Worm (Caenorhabditis elegans) whole organism, L4 larva: ENCODE data around the gene kvs-2.

Source experiments
- F37D6.2 ChIP-seq: sonication (generic microtip); optimal IDR thresholded peaks from 2 replicates; lab custom pipeline; 2016; ENCODE audit warnings: mild to moderate bottlenecking, missing genetic modification characterization, missing compliant biosample characterization
- F44E2.7 ChIP-seq: fragments of 200-800 bp; sonication (Bioruptor generic); IDR thresholded peaks from 2 replicates; pipeline ENCODE4 v2.1.2; 2022; ENCODE audit warnings: missing genetic modification characterization, missing compliant biosample characterization
- F49E8.2 ChIP-seq: sonication (generic microtip); optimal IDR thresholded peaks from 2 replicates; lab custom pipeline; 2016; ENCODE audit warnings: missing compliant biosample characterization, mild to moderate bottlenecking, missing genetic modification characterization, borderline replicate concordance
- R02D3.7 ChIP-seq: fragments of 150-350 bp; sonication (generic microtip); optimal IDR thresholded peaks from 3 replicates; lab custom pipeline; 2014; ENCODE audit warnings: missing biosample characterization, missing genetic modification characterization
- T20F7.1 ChIP-seq: fragments of 200-800 bp; sonication (Bioruptor generic); optimal IDR thresholded peaks from 2 replicates; lab custom pipeline; 2018; ENCODE audit warnings: mild to moderate bottlenecking, missing genetic modification characterization, missing compliant biosample characterization
- Y105C5A.15 ChIP-seq: fragments of 200-800 bp; sonication (Bioruptor generic); IDR thresholded peaks from 2 replicates; pipeline ENCODE4 v1.3.6; 2022; ENCODE audit warnings: missing genetic modification characterization, missing compliant biosample characterization
- Y75B8A.6 ChIP-seq: fragments of 200-800 bp; sonication (Bioruptor generic); IDR thresholded peaks from 2 replicates; pipeline ENCODE4 v1.3.6; 2022; ENCODE audit warnings: missing genetic modification reagents, missing genetic modification characterization, missing compliant biosample characterization
- ZK337.2 ChIP-seq: fragments of 200-800 bp; sonication (Bioruptor generic); IDR thresholded peaks from 2 replicates; pipeline ENCODE4 v1.3.6; 2022; ENCODE audit warnings: missing genetic modification reagents, missing genetic modification characterization, missing compliant biosample characterization
- aly-2 ChIP-seq: sonication (generic microtip); optimal IDR thresholded peaks from 2 replicates; lab custom pipeline; 2018; ENCODE audit warnings: missing biosample characterization, missing genetic modification characterization
- arid-1 ChIP-seq: fragments of 200-800 bp; sonication (Bioruptor generic); conservative IDR thresholded peaks from 2 replicates; pipeline ENCODE4 v1.3.6; 2022; ENCODE audit warnings: missing genetic modification reagents, missing genetic modification characterization, missing compliant biosample characterization
- ceh-28 ChIP-seq: fragments of 150-350 bp; optimal IDR thresholded peaks from 2 replicates; lab custom pipeline; 2014; ENCODE audit warnings: missing biosample characterization, missing genetic modification reagents, missing genetic modification characterization
- ceh-44 ChIP-seq: fragments of 200-800 bp; sonication (Bioruptor generic); IDR thresholded peaks from 2 replicates; pipeline ENCODE4 v1.3.6; 2022; ENCODE audit warnings: missing genetic modification reagents, missing genetic modification characterization, missing compliant biosample characterization
- ces-1 ChIP-seq: fragments of 150-350 bp; sonication (generic microtip); optimal IDR thresholded peaks from 4 replicates; lab custom pipeline; 2014; ENCODE audit warnings: missing biosample characterization, missing genetic modification reagents, missing genetic modification characterization
- daf-12 ChIP-seq: fragments of 150-350 bp; optimal IDR thresholded peaks from 2 replicates; lab custom pipeline; 2014; ENCODE audit warnings: missing biosample characterization, missing genetic modification reagents, missing genetic modification characterization
- daf-16 ChIP-seq, 3 experiments: sonication (generic microtip); optimal IDR thresholded peaks; 2 replicates each; lab custom pipeline; 2016 to 2017; ENCODE audit warnings: missing genetic modification characterization in 3 of 3, missing genetic modification reagents in 3 of 3, mild to moderate bottlenecking in 2 of 3, missing compliant biosample characterization in 2 of 3, missing biosample characterization in 1 of 3, moderate library complexity in 1 of 3
- dmd-9 ChIP-seq: fragments of 200-800 bp; sonication (Bioruptor generic); IDR thresholded peaks from 2 replicates; pipeline ENCODE4 v1.3.6; 2022; ENCODE audit warnings: missing genetic modification reagents, missing genetic modification characterization, missing compliant biosample characterization
- dpl-1 ChIP-seq: fragments of 150-350 bp; optimal IDR thresholded peaks from 2 replicates; lab custom pipeline; 2014; ENCODE audit warnings: missing biosample characterization, missing genetic modification reagents, missing genetic modification characterization
- gei-8 ChIP-seq: fragments of 200-800 bp; sonication (Bioruptor generic); optimal IDR thresholded peaks from 2 replicates; lab custom pipeline; 2018; ENCODE audit warnings: mild to moderate bottlenecking, missing genetic modification characterization, missing compliant biosample characterization
- hlh-11 ChIP-seq: fragments of 200-800 bp; sonication (Bioruptor generic); optimal IDR thresholded peaks from 2 replicates; lab custom pipeline; 2018; ENCODE audit warnings: mild to moderate bottlenecking, missing genetic modification characterization, missing compliant biosample characterization
- lin-1 ChIP-seq: fragments of 200-800 bp; sonication (Bioruptor generic); IDR thresholded peaks from 2 replicates; pipeline ENCODE4 v1.3.6; 2022; ENCODE audit warnings: missing genetic modification reagents, missing genetic modification characterization, missing compliant biosample characterization
- lin-15B ChIP-seq: fragments of 150-350 bp; sonication (generic microtip); optimal IDR thresholded peaks from 3 replicates; lab custom pipeline; 2014; ENCODE audit warnings: missing biosample characterization, missing genetic modification characterization
- lin-38 ChIP-seq: fragments of 200-800 bp; sonication (Bioruptor generic); IDR thresholded peaks from 2 replicates; pipeline ENCODE4 v1.3.6; 2022; ENCODE audit warnings: missing genetic modification reagents, missing genetic modification characterization, missing compliant biosample characterization
- lir-3 ChIP-seq: sonication (generic microtip); optimal IDR thresholded peaks from 2 replicates; lab custom pipeline; 2016; ENCODE audit warnings: mild to moderate bottlenecking, missing genetic modification characterization, missing compliant biosample characterization
- lsy-2 ChIP-seq, 2 experiments: fragments of 150-350 bp in 1 of 2; sonication (generic microtip) in 1 of 2; optimal IDR thresholded peaks; 2 replicates each; lab custom pipeline; 2014 to 2017; ENCODE audit warnings: missing biosample characterization in 2 of 2, missing genetic modification characterization in 2 of 2
- madf-5 ChIP-seq, 2 experiments: fragments of 200-800 bp; sonication (Bioruptor generic); IDR thresholded peaks; 2 replicates each; pipeline ENCODE4 v1.3.6; 2022; ENCODE audit warnings: missing compliant biosample characterization in 2 of 2, missing genetic modification characterization in 2 of 2
- mes-2 ChIP-seq: sonication (generic microtip); optimal IDR thresholded peaks from 2 replicates; lab custom pipeline; 2016; ENCODE audit warnings: missing genotype, mild to moderate bottlenecking, missing genetic modification characterization, missing compliant biosample characterization; ENCODE audit not compliant: poor library complexity, severe bottlenecking
- mxl-2 ChIP-seq: fragments of 200-800 bp; sonication (Bioruptor generic); conservative IDR thresholded peaks from 2 replicates; pipeline ENCODE4 v1.3.6; 2022; ENCODE audit warnings: missing genetic modification reagents, missing genetic modification characterization, missing compliant biosample characterization
- nhr-237 ChIP-seq: sonication (generic microtip); optimal IDR thresholded peaks from 2 replicates; lab custom pipeline; 2017; ENCODE audit warnings: missing biosample characterization, missing genetic modification characterization
- nhr-28 ChIP-seq: fragments of 150-350 bp; optimal IDR thresholded peaks from 2 replicates; lab custom pipeline; 2014; ENCODE audit warnings: missing biosample characterization, missing genetic modification characterization
- nhr-41 ChIP-seq: fragments of 200-800 bp; sonication (Bioruptor generic); IDR thresholded peaks from 2 replicates; pipeline ENCODE4 v1.3.6; 2022; ENCODE audit warnings: missing genetic modification reagents, missing genetic modification characterization, missing compliant biosample characterization
- nhr-76 ChIP-seq: fragments of 150-350 bp; optimal IDR thresholded peaks from 2 replicates; lab custom pipeline; 2014; ENCODE audit warnings: missing biosample characterization, missing genetic modification characterization
- nhr-77 ChIP-seq: fragments of 150-350 bp; optimal IDR thresholded peaks from 2 replicates; lab custom pipeline; 2014; ENCODE audit warnings: missing biosample characterization, missing genetic modification characterization
- pqm-1 ChIP-seq: sonication (generic microtip); optimal IDR thresholded peaks from 2 replicates; lab custom pipeline; 2017; ENCODE audit warnings: missing biosample characterization, missing genetic modification characterization
- rbr-2 ChIP-seq: sonication (generic microtip); optimal IDR thresholded peaks from 2 replicates; lab custom pipeline; 2016; ENCODE audit warnings: missing genotype, missing genetic modification characterization, missing compliant biosample characterization
- saeg-2 ChIP-seq: fragments of 200-800 bp; sonication (Bioruptor generic); IDR thresholded peaks from 2 replicates; pipeline ENCODE4 v1.3.6; 2022; ENCODE audit warnings: missing genetic modification reagents, missing genetic modification characterization, missing compliant biosample characterization
- snpc-1.2 ChIP-seq: fragments of 200-800 bp; sonication (Bioruptor generic); IDR thresholded peaks from 2 replicates; pipeline ENCODE4 v1.3.6; 2022; ENCODE audit warnings: missing genetic modification reagents, missing genetic modification characterization, missing compliant biosample characterization
- spr-3 ChIP-seq: fragments of 200-800 bp; sonication (Bioruptor generic); optimal IDR thresholded peaks from 2 replicates; lab custom pipeline; 2018; ENCODE audit warnings: mild to moderate bottlenecking, missing genetic modification characterization, missing compliant biosample characterization
- tra-1 ChIP-seq: fragments of 200-800 bp; sonication (Bioruptor generic); IDR thresholded peaks from 2 replicates; pipeline ENCODE4 v1.3.6; 2022; ENCODE audit warnings: missing genetic modification reagents, missing genetic modification characterization, missing compliant biosample characterization
- unc-130 ChIP-seq: sonication (generic microtip); optimal IDR thresholded peaks from 2 replicates; lab custom pipeline; 2016; ENCODE audit warnings: missing genetic modification reagents, missing genetic modification characterization, missing compliant biosample characterization
- unc-39 ChIP-seq: sonication (generic microtip); optimal IDR thresholded peaks from 2 replicates; lab custom pipeline; 2017; ENCODE audit warnings: missing biosample characterization, missing genetic modification characterization
- vab-7 ChIP-seq: fragments of 200-800 bp; sonication (Bioruptor generic); IDR thresholded peaks from 2 replicates; pipeline ENCODE4 v1.3.6; 2022; ENCODE audit warnings: missing genetic modification reagents, missing genetic modification characterization, missing compliant biosample characterization
- zfp-2 ChIP-seq: sonication (generic microtip); optimal IDR thresholded peaks from 2 replicates; lab custom pipeline; 2016; ENCODE audit warnings: mild to moderate bottlenecking, missing genetic modification characterization, missing compliant biosample characterization
- zip-2 ChIP-seq: fragments of 150-350 bp; optimal IDR thresholded peaks from 2 replicates; lab custom pipeline; 2014; ENCODE audit warnings: missing biosample characterization, missing genetic modification characterization
- ztf-11 ChIP-seq: fragments of 150-350 bp; optimal IDR thresholded peaks from 2 replicates; lab custom pipeline; 2014; ENCODE audit warnings: missing biosample characterization, missing genetic modification characterization

Gene kvs-2

ce11 chrV:10656958-10657357 lies 21.1 kb downstream of the kvs-2 start, which contains the start of gene ugt-34:
Gene ugt-34 (minus strand): TSS chrV:10656978.
- TF ChIP-seq R02D3.7 (tag; lab: Kevin White, UChicago) = no peak
- TF ChIP-seq nhr-28 (tag; lab: Kevin White, UChicago) = peak; percentile 99
- peak; percentile 9 for TF ChIP-seq pqm-1 (tag; lab: Kevin White, UChicago)

- TF ChIP-seq nhr-77 = no peak
- peak; percentile 22 for TF ChIP-seq dpl-1 (GFP tag; lab: Kevin White, UChicago)
- no peak for TF ChIP-seq zip-2 (tag; lab: Kevin White, UChicago)
- no peak for TF ChIP-seq T20F7.1 (GFP tag; lab: Kevin White, UChicago)
- TF ChIP-seq tra-1 (GFP tag; lab: Robert Waterston, UW) = no peak
Observed at ce11 chrV:10657959-10658358, 22.1 kb downstream of the kvs-2 start, which contains the start of gene tut-2. Gene tut-2 (plus strand): TSS chrV:10658235.

ce11 chrV:10659343-10659742 lies 23.5 kb downstream of the kvs-2 start:
- TF ChIP-seq F44E2.7 (GFP tag; lab: Robert Waterston, UW) (no peak), nhr-237 (tag; lab: Kevin White, UChicago) (no peak), spr-3 (GFP tag; lab: Kevin White, UChicago) (no peak), mes-2 (tag; lab: Kevin White, UChicago) (no peak), ces-1 (GFP tag; lab: Kevin White, UChicago) (no peak), ceh-44 (GFP tag; lab: Robert Waterston, UW) (no peak), Y75B8A.6 (GFP tag; lab: Robert Waterston, UW) (no peak), unc-130 (no peak), F49E8.2 (tag; lab: Kevin White, UChicago) (peak; percentile 26), arid-1 (GFP tag; lab: Robert Waterston, UW) (0 out of 2 replicates have a peak, but pooled peaks have one; percentile 38)

ce11 chrV:10661417-10661945 lies 25.7 kb downstream of the kvs-2 start, which contains the start of gene sqv-4:
Gene sqv-4 (minus strand): TSS chrV:10661467.
- no peak for TF ChIP-seq arid-1 (GFP tag; lab: Robert Waterston, UW)
- TF ChIP-seq ceh-28 (tag; lab: Kevin White, UChicago) = no peak
- no peak for TF ChIP-seq ceh-44 (GFP tag; lab: Robert Waterston, UW)
- no peak for TF ChIP-seq daf-12 (tag; lab: Kevin White, UChicago)
- no peak for TF ChIP-seq vab-7
- TF ChIP-seq unc-39 (tag; lab: Kevin White, UChicago) = no peak
- no peak for TF ChIP-seq madf-5 (GFP tag; IDR thresholded peaks at IDR 0.05; lab: Robert Waterston, UW)
- TF ChIP-seq rbr-2 (tag; lab: Kevin White, UChicago) = peak; percentile 4
- TF ChIP-seq nhr-76 = no peak
- peak; percentile 36 for TF ChIP-seq T20F7.1 (GFP tag; lab: Kevin White, UChicago)
- no peak for TF ChIP-seq Y105C5A.15 (GFP tag; lab: Robert Waterston, UW)
- TF ChIP-seq mes-2 (tag; lab: Kevin White, UChicago) = no peak
- TF ChIP-seq lsy-2 (tag; optimal IDR thresholded peaks at IDR 0.05; lab: Kevin White, UChicago) = peak in 1 of 2 experiments; percentile 33
- no peak for TF ChIP-seq ztf-11 (tag; lab: Kevin White, UChicago)
- no peak for TF ChIP-seq nhr-41 (GFP tag; lab: Robert Waterston, UW)
- TF ChIP-seq lin-38 (GFP tag; lab: Robert Waterston, UW) = no peak
- TF ChIP-seq gei-8 (GFP tag; lab: Kevin White, UChicago) = no peak
- no peak for TF ChIP-seq F37D6.2
- no peak for TF ChIP-seq ZK337.2 (GFP tag; lab: Robert Waterston, UW)
- no peak for TF ChIP-seq mxl-2
- TF ChIP-seq lir-3 = no peak
- no peak for TF ChIP-seq nhr-77
- no peak for TF ChIP-seq zfp-2 (tag; lab: Kevin White, UChicago)
- no peak for TF ChIP-seq ces-1 (GFP tag; lab: Kevin White, UChicago)
- TF ChIP-seq lin-15B (tag; lab: Kevin White, UChicago) = no peak
- TF ChIP-seq daf-16 (GFP tag; optimal IDR thresholded peaks at IDR 0.05; lab: Kevin White, UChicago) = no peak
- TF ChIP-seq daf-16 (tag; optimal IDR thresholded peaks at IDR 0.05; lab: Kevin White, UChicago) = peak; percentile 7
- no peak for TF ChIP-seq saeg-2 (GFP tag; lab: Robert Waterston, UW)
- TF ChIP-seq hlh-11 (tag; lab: Kevin White, UChicago) = no peak
- no peak for TF ChIP-seq dmd-9 (GFP tag; lab: Robert Waterston, UW)
- TF ChIP-seq snpc-1.2 = no peak
- TF ChIP-seq lin-1 = no peak
- TF ChIP-seq aly-2 = no peak
